Fruit fly (Drosophila melanogaster) whole organism, embryonic: Measurements from ENCODE around the gene AstCC.
A peak's percentile ranks its signal among the peaks of the same experiment; 100 is the strongest.

Source experiments
- B-H1 ChIP-seq: fragments of 200-800 bp; sonication (Bioruptor generic); IDR thresholded peaks from 3 replicates; pipeline ENCODE4 v1.3.6; 2022; ENCODE audit warnings: missing biosample characterization, missing genetic modification characterization
- Bteb2 ChIP-seq: fragments of 200-800 bp; sonication (Bioruptor generic); optimal IDR thresholded peaks from 2 replicates; lab custom pipeline; 2016; ENCODE audit warnings: missing biosample characterization, missing genetic modification characterization
- CG10431 ChIP-seq: fragments of 200-800 bp; sonication (Bioruptor generic); optimal IDR thresholded peaks from 3 replicates; lab custom pipeline; 2018; ENCODE audit warnings: missing biosample characterization, mild to moderate bottlenecking, missing genetic modification characterization
- CG10543 ChIP-seq: fragments of 200-800 bp; sonication (Bioruptor generic); optimal IDR thresholded peaks from 3 replicates; lab custom pipeline; 2017; ENCODE audit warnings: missing biosample characterization, mild to moderate bottlenecking, missing genetic modification characterization, moderate library complexity
- CG11456 ChIP-seq: fragments of 200-800 bp; sonication (Bioruptor generic); IDR thresholded peaks from 3 replicates; pipeline ENCODE4 v1.3.6; 2022; ENCODE audit warnings: missing biosample characterization, missing genetic modification characterization
- CG12104 ChIP-seq: fragments of 200-800 bp; sonication (Bioruptor generic); optimal IDR thresholded peaks from 3 replicates; lab custom pipeline; 2016; ENCODE audit warnings: missing biosample characterization, missing genetic modification characterization
- CG12769 ChIP-seq: fragments of 200-800 bp; sonication (Bioruptor generic); optimal IDR thresholded peaks from 2 replicates; lab custom pipeline; 2019; ENCODE audit warnings: missing biosample characterization, mild to moderate bottlenecking, missing genetic modification characterization, moderate library complexity
- CG14667 ChIP-seq: fragments of 200-800 bp; sonication (Bioruptor generic); IDR thresholded peaks from 2 replicates; pipeline ENCODE4 v1.3.6; 2022; ENCODE audit warnings: missing biosample characterization, missing genetic modification characterization
- CG15011 ChIP-seq: fragments of 200-800 bp; sonication (Bioruptor generic); optimal IDR thresholded peaks from 3 replicates; lab custom pipeline; 2018; ENCODE audit warnings: missing biosample characterization, mild to moderate bottlenecking, missing genetic modification characterization
- CG1529 ChIP-seq: fragments of 200-800 bp; sonication (Bioruptor generic); optimal IDR thresholded peaks from 3 replicates; lab custom pipeline; 2018; ENCODE audit warnings: missing biosample characterization, missing genetic modification characterization
- CG15514 ChIP-seq: fragments of 200-800 bp; sonication (Bioruptor generic); optimal IDR thresholded peaks from 3 replicates; lab custom pipeline; 2017; ENCODE audit warnings: missing biosample characterization, missing genetic modification characterization, mild to moderate bottlenecking, moderate library complexity, missing genetic modification reagents
- CG16815 ChIP-seq: fragments of 200-800 bp; sonication (Bioruptor generic); optimal IDR thresholded peaks from 3 replicates; lab custom pipeline; 2017; ENCODE audit warnings: missing biosample characterization, mild to moderate bottlenecking, missing genetic modification characterization
- CG16863 ChIP-seq: fragments of 200-800 bp; sonication (Bioruptor generic); optimal IDR thresholded peaks from 3 replicates; lab custom pipeline; 2016; ENCODE audit warnings: missing biosample characterization, missing genetic modification characterization
- CG2875 ChIP-seq: fragments of 200-800 bp; sonication (Bioruptor generic); optimal IDR thresholded peaks from 2 replicates; lab custom pipeline; 2017; ENCODE audit warnings: missing biosample characterization, mild to moderate bottlenecking, missing genetic modification characterization, missing genetic modification reagents
- CG31365 ChIP-seq: fragments of 200-800 bp; sonication (Bioruptor generic); optimal IDR thresholded peaks from 2 replicates; lab custom pipeline; 2018; ENCODE audit warnings: missing biosample characterization, mild to moderate bottlenecking, missing genetic modification characterization
- CG34376 ChIP-seq: fragments of 200-800 bp; sonication (Bioruptor generic); optimal IDR thresholded peaks from 2 replicates; lab custom pipeline; 2018; ENCODE audit warnings: missing biosample characterization, mild to moderate bottlenecking, missing genetic modification characterization
- CG4707 ChIP-seq: fragments of 200-800 bp; sonication (Bioruptor generic); optimal IDR thresholded peaks from 2 replicates; lab custom pipeline; 2018; ENCODE audit warnings: missing biosample characterization, mild to moderate bottlenecking, missing genetic modification characterization, moderate library complexity
- CG6689 ChIP-seq: fragments of 200-800 bp; sonication (Bioruptor generic); IDR thresholded peaks from 2 replicates; pipeline ENCODE4 v1.3.6; 2022; ENCODE audit warnings: missing biosample characterization, missing genetic modification characterization
- CG8944 ChIP-seq: fragments of 200-800 bp; sonication (Bioruptor generic); optimal IDR thresholded peaks from 3 replicates; lab custom pipeline; 2016; ENCODE audit warnings: missing biosample characterization, missing genetic modification characterization
- CHES-1-like ChIP-seq: fragments of 200-800 bp; sonication (Bioruptor generic); optimal IDR thresholded peaks from 2 replicates; lab custom pipeline; 2016; ENCODE audit warnings: missing biosample characterization, missing genetic modification characterization
- CrebB ChIP-seq: fragments of 200-800 bp; sonication (Bioruptor generic); optimal IDR thresholded peaks from 3 replicates; lab custom pipeline; 2018; ENCODE audit warnings: missing biosample characterization, mild to moderate bottlenecking, missing genetic modification characterization
- D19B ChIP-seq: fragments of 200-800 bp; sonication (Bioruptor generic); optimal IDR thresholded peaks from 2 replicates; lab custom pipeline; 2017; ENCODE audit warnings: missing biosample characterization, mild to moderate bottlenecking, missing genetic modification characterization
- Dek ChIP-seq: fragments of 200-800 bp; sonication (Bioruptor generic); optimal IDR thresholded peaks from 3 replicates; lab custom pipeline; 2019; ENCODE audit warnings: missing biosample characterization, mild to moderate bottlenecking, missing genetic modification characterization, moderate library complexity
- Dfd ChIP-seq, 2 experiments: fragments of >200 bp; optimal IDR thresholded peaks; 2 replicates each; lab custom pipeline; 2017; ENCODE audit warnings: missing biosample characterization in 2 of 2, missing genetic modification characterization in 2 of 2
- Fer1 ChIP-seq: fragments of 200-800 bp; sonication (Bioruptor generic); optimal IDR thresholded peaks from 2 replicates; lab custom pipeline; 2017; ENCODE audit warnings: missing biosample characterization, mild to moderate bottlenecking, missing genetic modification characterization
- NfI ChIP-seq: fragments of 200-800 bp; sonication (Bioruptor generic); optimal IDR thresholded peaks from 3 replicates; lab custom pipeline; 2018; ENCODE audit warnings: missing biosample characterization, mild to moderate bottlenecking, missing genetic modification characterization, moderate library complexity
- Oli ChIP-seq: fragments of 200-800 bp; sonication (Bioruptor generic); optimal IDR thresholded peaks from 2 replicates; lab custom pipeline; 2018; ENCODE audit warnings: missing biosample characterization, mild to moderate bottlenecking, missing genetic modification characterization, moderate library complexity
- chinmo ChIP-seq: fragments of 200-800 bp; sonication (Bioruptor generic); IDR thresholded peaks from 4 replicates; pipeline ENCODE4 v1.3.6; 2022; ENCODE audit warnings: missing biosample characterization, missing genetic modification characterization; ENCODE audit not compliant: partially characterized antibody
- corto ChIP-seq: fragments of 200-800 bp; sonication (Bioruptor generic); optimal IDR thresholded peaks from 2 replicates; lab custom pipeline; 2016; ENCODE audit warnings: missing biosample characterization, mild to moderate bottlenecking, missing genetic modification characterization, moderate library complexity
- dpn ChIP-seq, 2 experiments: fragments of 200-800 bp; sonication (Bioruptor generic); optimal IDR thresholded peaks; 3 replicates each; lab custom pipeline; 2016; ENCODE audit warnings: missing biosample characterization in 2 of 2, missing genetic modification characterization in 2 of 2
- en ChIP-seq: fragments of 200-800 bp; sonication (Bioruptor generic); optimal IDR thresholded peaks from 2 replicates; lab custom pipeline; 2016; ENCODE audit warnings: missing biosample characterization, missing genetic modification characterization
- esg ChIP-seq: fragments of 200-800 bp; sonication (Bioruptor generic); conservative IDR thresholded peaks from 2 replicates; pipeline ENCODE4 v1.3.6; 2022; ENCODE audit warnings: missing biosample characterization, missing genetic modification characterization
- fd64A ChIP-seq: fragments of 200-800 bp; sonication (Bioruptor generic); optimal IDR thresholded peaks from 3 replicates; lab custom pipeline; 2018; ENCODE audit warnings: missing biosample characterization, mild to moderate bottlenecking, missing genetic modification characterization
- kah ChIP-seq: fragments of 200-800 bp; sonication (Bioruptor generic); optimal IDR thresholded peaks from 2 replicates; lab custom pipeline; 2018; ENCODE audit warnings: missing biosample characterization, mild to moderate bottlenecking, missing genetic modification characterization
- kay ChIP-seq: fragments of 200-800 bp; sonication (Bioruptor generic); optimal IDR thresholded peaks from 2 replicates; lab custom pipeline; 2016; ENCODE audit warnings: missing biosample characterization, missing genetic modification characterization
- mld ChIP-seq: fragments of 200-800 bp; sonication (Bioruptor generic); IDR thresholded peaks from 3 replicates; pipeline ENCODE4 v1.3.6; 2022; ENCODE audit warnings: missing biosample characterization, missing genetic modification characterization; ENCODE audit not compliant: partially characterized antibody
- nerfin-2 ChIP-seq: fragments of 200-800 bp; sonication (Bioruptor generic); IDR thresholded peaks from 2 replicates; pipeline ENCODE4 v1.3.6; 2022; ENCODE audit warnings: missing biosample characterization, missing genetic modification characterization; ENCODE audit not compliant: partially characterized antibody
- otp ChIP-seq: fragments of 200-800 bp; sonication (Bioruptor generic); IDR thresholded peaks from 3 replicates; pipeline ENCODE4, ENCODE4 v1.3.6; 2022; ENCODE audit warnings: missing biosample characterization, missing genetic modification characterization
- pho ChIP-seq: fragments of 200-800 bp; sonication (Bioruptor generic); optimal IDR thresholded peaks from 2 replicates; lab custom pipeline; 2016; ENCODE audit warnings: missing biosample characterization, missing genetic modification characterization
- pita ChIP-seq: fragments of 200-800 bp; sonication (Bioruptor generic); optimal IDR thresholded peaks from 2 replicates; lab custom pipeline; 2017; ENCODE audit warnings: missing biosample characterization, mild to moderate bottlenecking, missing genetic modification characterization
- pum ChIP-seq: fragments of 200-800 bp; sonication (Bioruptor generic); optimal IDR thresholded peaks from 2 replicates; lab custom pipeline; 2016; ENCODE audit warnings: missing biosample characterization, missing genetic modification characterization
- repo ChIP-seq: fragments of 200-800 bp; sonication (Bioruptor generic); optimal IDR thresholded peaks from 2 replicates; lab custom pipeline; 2016; ENCODE audit warnings: missing biosample characterization, missing genetic modification characterization
- sc ChIP-seq, 3 experiments: fragments of >200 bp in 2 of 3; fragments of 200-800 bp in 1 of 3; sonication (Bioruptor generic) in 1 of 3; optimal IDR thresholded peaks; 2 replicates in 2 of 3; 3 replicates in 1 of 3; lab custom pipeline; 2017; ENCODE audit warnings: mild to moderate bottlenecking in 1 of 3, missing biosample characterization in 1 of 3, missing genetic modification characterization in 1 of 3, missing genetic modification reagents in 1 of 3
- scrt ChIP-seq: fragments of 200-800 bp; sonication (Bioruptor generic); optimal IDR thresholded peaks from 2 replicates; lab custom pipeline; 2018; ENCODE audit warnings: missing biosample characterization, mild to moderate bottlenecking, missing genetic modification characterization, moderate library complexity
- seq ChIP-seq: fragments of 200-800 bp; sonication (Bioruptor generic); IDR thresholded peaks from 2 replicates; pipeline ENCODE4 v1.3.6; 2022; ENCODE audit warnings: missing biosample characterization, missing genetic modification characterization
- stc ChIP-seq: fragments of 200-800 bp; sonication (Bioruptor generic); IDR thresholded peaks from 2 replicates; pipeline ENCODE4 v1.3.6; 2022; ENCODE audit warnings: missing biosample characterization, missing genetic modification characterization
- trh ChIP-seq: fragments of 200-800 bp; sonication (Bioruptor generic); optimal IDR thresholded peaks from 2 replicates; lab custom pipeline; 2016; ENCODE audit warnings: missing biosample characterization, missing genetic modification characterization
- unpg ChIP-seq: fragments of 200-800 bp; sonication (Bioruptor generic); optimal IDR thresholded peaks from 3 replicates; lab custom pipeline; 2018; ENCODE audit warnings: missing biosample characterization, mild to moderate bottlenecking, missing genetic modification characterization, moderate library complexity
- zen ChIP-seq: fragments of 200-800 bp; sonication (Bioruptor generic); optimal IDR thresholded peaks from 3 replicates; lab custom pipeline; 2018; ENCODE audit warnings: missing biosample characterization, mild to moderate bottlenecking, missing genetic modification characterization, moderate library complexity

AstCC gene

dm6 chr2L:11113011-11113528, 28.0 kb upstream of the AstCC start, which contains the start of gene Idua (continued):
- TF ChIP-seq CG16863 (GFP tag; lab: Kevin White, UChicago) (peak; percentile 27), CG16815 (GFP tag; lab: Kevin White, UChicago) (peak; percentile 37), Dek (tag; lab: Kevin White, UChicago) (peak; percentile 63), mld (GFP tag; lab: Robert Waterston, UW) (no peak), chinmo (GFP tag; lab: Robert Waterston, UW) (0 out of 4 replicates have a peak, but pooled peaks have one; percentile 48), CG10431 (GFP tag; lab: Kevin White, UChicago) (no peak), CG31365 (no peak), kay (GFP tag; lab: Kevin White, UChicago) (peak; percentile 17), CG15011 (GFP tag; lab: Kevin White, UChicago) (peak; percentile 52), CG12104 (GFP tag; lab: Kevin White, UChicago) (peak; percentile 53), nerfin-2 (no peak), Dfd (GFP tag; optimal IDR thresholded peaks at IDR 0.05; lab: Kevin White, UChicago) (no peak), esg (GFP tag; lab: Robert Waterston, UW) (peak; percentile 56), Oli (tag; lab: Kevin White, UChicago) (peak; percentile 78), trh (GFP tag; lab: Kevin White, UChicago) (no peak), fd64A (GFP tag; lab: Kevin White, UChicago) (peak; percentile 11), corto (GFP tag; lab: Kevin White, UChicago) (peak; percentile 14), CG10543 (peak; percentile 81), CG6689 (GFP tag; lab: Robert Waterston, UW) (peak; percentile 74), unpg (no peak), zen (tag; lab: Kevin White, UChicago) (no peak), NfI (GFP tag; lab: Kevin White, UChicago) (peak; percentile 69), otp (GFP tag; lab: Robert Waterston, UW) (0 out of 3 replicates have a peak, but pooled peaks have one; percentile 26), pum (GFP tag; lab: Kevin White, UChicago) (no peak), CG34376 (GFP tag; lab: Kevin White, UChicago) (peak; percentile 75), pho (GFP tag; lab: Kevin White, UChicago) (peak; percentile 28), sc (optimal IDR thresholded peaks at IDR 0.05; lab: Kevin White, UChicago) (no peak), sc (GFP tag; optimal IDR thresholded peaks at IDR 0.05; lab: Kevin White, UChicago) (peak; percentile 17), CG8944 (peak; percentile 15), en (no peak), seq (GFP tag; lab: Robert Waterston, UW) (peak; percentile 63; the same call in 1 of the 2 replicates), CrebB (tag; lab: Kevin White, UChicago) (peak; percentile 50), CG1529 (no peak), CG2875 (peak; percentile 50), Bteb2 (GFP tag; lab: Kevin White, UChicago) (peak; percentile 26), CG15514 (GFP tag; lab: Kevin White, UChicago) (peak; percentile 35), repo (no peak), CG12769 (tag; lab: Kevin White, UChicago) (no peak), CG4707 (GFP tag; lab: Kevin White, UChicago) (peak; percentile 57), Fer1 (peak; percentile 89), CG11456 (GFP tag; lab: Robert Waterston, UW) (no peak; the same call in 2 of the 3 replicates), B-H1 (GFP tag; lab: Robert Waterston, UW) (peak; percentile 16; the same call in 1 of the 3 replicates), stc (peak; percentile 67), scrt (GFP tag; lab: Kevin White, UChicago) (peak; percentile 98), D19B (GFP tag; lab: Kevin White, UChicago) (peak; percentile 33), CG14667 (peak; percentile 53), kah (GFP tag; lab: Kevin White, UChicago) (peak; percentile 12), dpn (GFP tag; optimal IDR thresholded peaks at IDR 0.05; lab: Kevin White, UChicago) (peak in 1 of 2 experiments; percentile 62), CHES-1-like (GFP tag; lab: Kevin White, UChicago) (no peak), pita (GFP tag; lab: Kevin White, UChicago) (no peak)
